Worm (Caenorhabditis elegans) whole organism, midembryonic: ENCODE data around the gene srg-36.

Experiments
- T22C8.4 ChIP-seq: fragments of 200-800 bp; sonication (Bioruptor generic); IDR thresholded peaks from 2 replicates; pipeline ENCODE4 v1.3.6; 2022; ENCODE audit warnings: missing genetic modification characterization, missing compliant biosample characterization
- cog-1 ChIP-seq: sonication (generic microtip); optimal IDR thresholded peaks from 2 replicates; lab custom pipeline; 2016; ENCODE audit warnings: missing genetic modification characterization, missing compliant biosample characterization
- ref-1 ChIP-seq: fragments of 200-800 bp; sonication (Bioruptor generic); conservative IDR thresholded peaks from 2 replicates; pipeline ENCODE4 v1.3.6; 2022; ENCODE audit warnings: missing genetic modification reagents, missing genetic modification characterization, missing compliant biosample characterization
- ztf-23 ChIP-seq: fragments of 200-800 bp; sonication (Bioruptor generic); IDR thresholded peaks from 2 replicates; pipeline ENCODE4 v1.3.6; 2022; ENCODE audit warnings: missing genetic modification reagents, missing genetic modification characterization, missing compliant biosample characterization

- TF ChIP-seq cog-1, result no peak
- no peak for TF ChIP-seq ref-1 (GFP tag; lab: Robert Waterston, UW)
- TF ChIP-seq ztf-23 (GFP tag; lab: Robert Waterston, UW), result no peak
- no peak for TF ChIP-seq T22C8.4 (GFP tag; lab: Robert Waterston, UW)
Measured at ce11 chrX:14255973-14256372, 21.7 kb upstream of the srg-36 start, which contains the start of gene E02H4.7.
